Fruit fly (Drosophila melanogaster): ENCODE data around the gene CG43844.

The CG43844 gene

dm6 chr3R:21862137-21862850, 27.0 kb upstream of the CG43844 start (continued):
- TF ChIP-seq CrebB (tag; optimal IDR thresholded peaks at IDR 0.05) (peak; percentile 62), BtbVII (GFP tag; optimal IDR thresholded peaks at IDR 0.05) (no peak), rib (GFP tag; IDR thresholded peaks at IDR 0.05) (no peak), H15 (GFP tag; IDR thresholded peaks at IDR 0.05) (peak; percentile 76), Side (GFP tag; optimal IDR thresholded peaks at IDR 0.05) (peak; percentile 36), CG17328 (GFP tag; IDR thresholded peaks at IDR 0.05) (peak; percentile 89), CG8290 (GFP tag; optimal IDR thresholded peaks at IDR 0.05) (peak; percentile 68), CG8290 (tag; optimal IDR thresholded peaks at IDR 0.05) (peak; percentile 15 to 39), slbo (GFP tag; IDR thresholded peaks at IDR 0.05) (no peak), CG15696 (tag; optimal IDR thresholded peaks at IDR 0.05) (no peak), Nf-YB (GFP tag; optimal IDR thresholded peaks at IDR 0.05) (peak; percentile 65), sqz (GFP tag; optimal IDR thresholded peaks at IDR 0.05) (peak; percentile 49), Sin3A (optimal IDR thresholded peaks at IDR 0.05) (no peak), Fer1 (GFP tag; optimal IDR thresholded peaks at IDR 0.05) (peak; percentile 31), cas (GFP tag; IDR thresholded peaks at IDR 0.05) (no peak), Neu2 (GFP tag; optimal IDR thresholded peaks at IDR 0.05; ENCODE audit: borderline replicate concordance) (no peak), az2 (GFP tag; optimal IDR thresholded peaks at IDR 0.05) (peak; percentile 85), Bdp1 (GFP tag; optimal IDR thresholded peaks at IDR 0.05) (peak; percentile 9), CG12236 (GFP tag; optimal IDR thresholded peaks at IDR 0.05) (peak; percentile 5), pan (optimal IDR thresholded peaks at IDR 0.05) (no peak), pan (GFP tag; optimal IDR thresholded peaks at IDR 0.05 in 1 of 2, IDR thresholded peaks at IDR 0.05 in 1 of 2) (peak in 1 of 2 experiments; percentile 69), CG14667 (GFP tag; IDR thresholded peaks at IDR 0.05) (no peak), HLH54F (GFP tag; optimal IDR thresholded peaks at IDR 0.05) (no peak), inv (GFP tag; IDR thresholded peaks at IDR 0.05; ENCODE audit: partially characterized antibody) (no peak), Dbx (GFP tag; IDR thresholded peaks at IDR 0.05) (no peak), Dfd (GFP tag; optimal IDR thresholded peaks at IDR 0.05) (no peak), C15 (GFP tag; IDR thresholded peaks at IDR 0.05) (no peak), shn (GFP tag; optimal IDR thresholded peaks at IDR 0.05) (no peak), gce (GFP tag; IDR thresholded peaks at IDR 0.05) (peak; percentile 81), ind (GFP tag; optimal IDR thresholded peaks at IDR 0.05) (peak; percentile 39), CoRest (tag; optimal IDR thresholded peaks at IDR 0.05) (peak; percentile 88), E2f2 (GFP tag; IDR thresholded peaks at IDR 0.05) (peak; percentile 48; the same call in 1 of the 2 replicates), fd102C (GFP tag; optimal IDR thresholded peaks at IDR 0.05) (peak; percentile 39), Sox102F (GFP tag; optimal IDR thresholded peaks at IDR 0.05) (peak; percentile 94), gt (GFP tag; IDR thresholded peaks at IDR 0.05) (peak; percentile 52), Tbp (GFP tag; optimal IDR thresholded peaks at IDR 0.05) (no peak), B-H2 (GFP tag; optimal IDR thresholded peaks at IDR 0.05) (no peak), odd (GFP tag; optimal IDR thresholded peaks at IDR 0.05) (peak; percentile 68), CG31224 (GFP tag; IDR thresholded peaks at IDR 0.05) (no peak), CG4820 (GFP tag; optimal IDR thresholded peaks at IDR 0.05) (peak; percentile 75), Trl (optimal IDR thresholded peaks at IDR 0.05) (no peak), Trl (GFP tag; optimal IDR thresholded peaks at IDR 0.05) (peak; percentile 58), Dref (GFP tag; IDR thresholded peaks at IDR 0.05) (no peak), CG6813 (GFP tag; optimal IDR thresholded peaks at IDR 0.05) (peak; percentile 25), mirr (GFP tag; optimal IDR thresholded peaks at IDR 0.05) (no peak), ewg (GFP tag; optimal IDR thresholded peaks at IDR 0.05) (peak; percentile 86), Stat92E (GFP tag; optimal IDR thresholded peaks at IDR 0.05) (peak in 1 of 3 experiments; percentile 0), ranshi (GFP tag; IDR thresholded peaks at IDR 0.05) (peak; percentile 58), grau (tag; optimal IDR thresholded peaks at IDR 0.05) (peak; percentile 83), lola (GFP tag; optimal IDR thresholded peaks at IDR 0.05) (peak in 1 of 3 experiments; percentile 91), mam (GFP tag; optimal IDR thresholded peaks at IDR 0.05) (no peak)

Measured in whole organism, embryonic.